Worm (Caenorhabditis elegans) whole organism, L3 larva: Measurements from ENCODE around the gene H06H21.37.
A peak's percentile ranks its signal among the peaks of the same experiment; 100 is the strongest.

Experiments
- R02D3.7 ChIP-seq: fragments of 150-350 bp; optimal IDR thresholded peaks from 2 replicates; lab custom pipeline; 2014; ENCODE audit warnings: missing biosample characterization, missing genetic modification characterization
- ZK546.5 ChIP-seq: sonication (generic microtip); optimal IDR thresholded peaks from 2 replicates; lab custom pipeline; 2017; ENCODE audit warnings: missing biosample characterization, missing genetic modification characterization
- ama-1 ChIP-seq: fragments of 150-350 bp; optimal IDR thresholded peaks from 2 replicates; lab custom pipeline; 2018
- ceh-16 ChIP-seq: sonication (generic microtip); optimal IDR thresholded peaks from 2 replicates; lab custom pipeline; 2017; ENCODE audit warnings: missing biosample characterization, missing genetic modification characterization
- ceh-28 ChIP-seq: fragments of 150-350 bp; optimal IDR thresholded peaks from 2 replicates; lab custom pipeline; 2014; ENCODE audit warnings: missing biosample characterization, missing genetic modification reagents, missing genetic modification characterization
- ceh-82 ChIP-seq: fragments of 150-350 bp; optimal IDR thresholded peaks from 2 replicates; lab custom pipeline; 2014; ENCODE audit warnings: missing biosample characterization, missing genetic modification characterization
- ceh-9 ChIP-seq: sonication (generic microtip); optimal IDR thresholded peaks from 2 replicates; lab custom pipeline; 2018; ENCODE audit warnings: missing biosample characterization, missing genetic modification characterization
- daf-12 ChIP-seq: fragments of 150-350 bp; optimal IDR thresholded peaks from 2 replicates; lab custom pipeline; 2014; ENCODE audit warnings: missing biosample characterization, missing genetic modification reagents, missing genetic modification characterization
- egl-27 ChIP-seq: sonication (generic microtip); optimal IDR thresholded peaks from 4 replicates; lab custom pipeline; 2017; ENCODE audit warnings: missing biosample characterization, missing genetic modification reagents, missing genetic modification characterization
- egl-5 ChIP-seq: fragments of 150-350 bp; optimal IDR thresholded peaks from 2 replicates; lab custom pipeline; 2017; ENCODE audit warnings: missing biosample characterization, missing genetic modification reagents, missing genetic modification characterization, inconsistent platforms
- elt-1 ChIP-seq: fragments of 150-350 bp; optimal IDR thresholded peaks from 2 replicates; lab custom pipeline; 2014; ENCODE audit warnings: missing biosample characterization, missing genetic modification characterization
- elt-2 ChIP-seq: sonication (generic microtip); optimal IDR thresholded peaks from 2 replicates; lab custom pipeline; 2016; ENCODE audit warnings: missing genetic modification reagents, mild to moderate bottlenecking, missing genetic modification characterization, missing compliant biosample characterization
- elt-3 ChIP-seq, 3 experiments: fragments of 150-350 bp in 1 of 3; sonication (generic microtip) in 2 of 3; optimal IDR thresholded peaks; 2 replicates in 2 of 3; 4 replicates in 1 of 3; lab custom pipeline; 2014 to 2017; ENCODE audit warnings: missing biosample characterization in 3 of 3, missing genetic modification characterization in 3 of 3
- eor-1 ChIP-seq, 2 experiments: fragments of 150-350 bp; optimal IDR thresholded peaks; 2 replicates each; lab custom pipeline; 2014 to 2018; ENCODE audit warnings: missing biosample characterization in 2 of 2, missing genetic modification characterization in 2 of 2
- fkh-2 ChIP-seq: fragments of 150-350 bp; optimal IDR thresholded peaks from 2 replicates; lab custom pipeline; 2014; ENCODE audit warnings: missing biosample characterization, missing genetic modification reagents, missing genetic modification characterization
- fos-1 ChIP-seq: fragments of 150-350 bp; optimal IDR thresholded peaks from 2 replicates; lab custom pipeline; 2014; ENCODE audit warnings: missing biosample characterization, missing genetic modification characterization
- hmg-11 ChIP-seq: sonication (generic microtip); optimal IDR thresholded peaks from 2 replicates; lab custom pipeline; 2016; ENCODE audit warnings: missing genetic modification characterization, missing compliant biosample characterization
- jun-1 ChIP-seq: fragments of 150-350 bp; optimal IDR thresholded peaks from 2 replicates; lab custom pipeline; 2014; ENCODE audit warnings: missing biosample characterization, missing genetic modification reagents, missing genetic modification characterization
- lin-15B ChIP-seq: fragments of 150-350 bp; optimal IDR thresholded peaks from 2 replicates; lab custom pipeline; 2014; ENCODE audit warnings: missing biosample characterization, missing genetic modification characterization
- lin-39 ChIP-seq: fragments of 150-350 bp; optimal IDR thresholded peaks from 2 replicates; lab custom pipeline; 2018; ENCODE audit warnings: missing biosample characterization, missing genetic modification reagents, missing genetic modification characterization
- lsy-12 ChIP-seq: sonication (generic microtip); optimal IDR thresholded peaks from 2 replicates; lab custom pipeline; 2016; ENCODE audit warnings: mild to moderate bottlenecking, missing genetic modification characterization, missing compliant biosample characterization
- nfya-1 ChIP-seq: sonication (generic microtip); optimal IDR thresholded peaks from 2 replicates; lab custom pipeline; 2017; ENCODE audit warnings: missing genetic modification characterization, mild to moderate bottlenecking, missing compliant biosample characterization, antibody characterized with exemption, moderate library complexity; ENCODE audit not compliant: insufficient read depth
- nhr-11 ChIP-seq: fragments of 150-350 bp; optimal IDR thresholded peaks from 2 replicates; lab custom pipeline; 2014; ENCODE audit warnings: missing biosample characterization, missing genetic modification characterization
- nhr-12 ChIP-seq: fragments of 150-350 bp; optimal IDR thresholded peaks from 2 replicates; lab custom pipeline; 2014; ENCODE audit warnings: missing biosample characterization, missing genetic modification characterization
- nhr-23 ChIP-seq: fragments of 150-350 bp; optimal IDR thresholded peaks from 2 replicates; lab custom pipeline; 2014; ENCODE audit warnings: missing biosample characterization, missing genetic modification reagents, missing genetic modification characterization
- nhr-237 ChIP-seq: fragments of 150-350 bp; optimal IDR thresholded peaks from 2 replicates; lab custom pipeline; 2014; ENCODE audit warnings: missing biosample characterization, missing genetic modification characterization
- nhr-25 ChIP-seq: sonication (generic microtip); optimal IDR thresholded peaks from 2 replicates; lab custom pipeline; 2017; ENCODE audit warnings: missing biosample characterization, missing genetic modification characterization
- nhr-28 ChIP-seq: fragments of 150-350 bp; optimal IDR thresholded peaks from 2 replicates; lab custom pipeline; 2014; ENCODE audit warnings: missing biosample characterization, missing genetic modification characterization
- nhr-43 ChIP-seq: sonication (generic microtip); optimal IDR thresholded peaks from 2 replicates; lab custom pipeline; 2016; ENCODE audit warnings: mild to moderate bottlenecking, missing genetic modification characterization, missing compliant biosample characterization; ENCODE audit not compliant: poor library complexity, severe bottlenecking
- nhr-67 ChIP-seq: fragments of 150-350 bp; optimal IDR thresholded peaks from 2 replicates; lab custom pipeline; 2014; ENCODE audit warnings: missing biosample characterization, missing genetic modification characterization
- nhr-77 ChIP-seq: fragments of 150-350 bp; optimal IDR thresholded peaks from 2 replicates; lab custom pipeline; 2014; ENCODE audit warnings: missing biosample characterization, missing genetic modification characterization
- pha-4 ChIP-seq: fragments of 150-350 bp; optimal IDR thresholded peaks from 2 replicates; lab custom pipeline; 2014; ENCODE audit warnings: missing biosample characterization, missing genetic modification reagents, missing genetic modification characterization
- pqm-1 ChIP-seq: fragments of 150-350 bp; optimal IDR thresholded peaks from 2 replicates; lab custom pipeline; 2017; ENCODE audit warnings: missing biosample characterization, missing genetic modification characterization, inconsistent platforms
- sea-2 ChIP-seq: fragments of 150-350 bp; sonication (generic microtip); optimal IDR thresholded peaks from 4 replicates; lab custom pipeline; 2014; ENCODE audit warnings: missing biosample characterization, missing genetic modification reagents, missing genetic modification characterization
- skn-1 ChIP-seq: fragments of 150-350 bp; optimal IDR thresholded peaks from 2 replicates; lab custom pipeline; 2014; ENCODE audit warnings: missing biosample characterization, missing genetic modification characterization
- snpc-4 ChIP-seq: fragments of 150-350 bp; optimal IDR thresholded peaks from 2 replicates; lab custom pipeline; 2014; ENCODE audit warnings: missing biosample characterization, missing genetic modification characterization
- tbx-2 ChIP-seq: sonication (generic microtip); optimal IDR thresholded peaks from 2 replicates; lab custom pipeline; 2016; ENCODE audit warnings: mild to moderate bottlenecking, missing genetic modification characterization, missing compliant biosample characterization
- ztf-11 ChIP-seq: fragments of 150-350 bp; optimal IDR thresholded peaks from 2 replicates; lab custom pipeline; 2014; ENCODE audit warnings: missing biosample characterization, missing genetic modification characterization

Gene H06H21.37

DNA sequence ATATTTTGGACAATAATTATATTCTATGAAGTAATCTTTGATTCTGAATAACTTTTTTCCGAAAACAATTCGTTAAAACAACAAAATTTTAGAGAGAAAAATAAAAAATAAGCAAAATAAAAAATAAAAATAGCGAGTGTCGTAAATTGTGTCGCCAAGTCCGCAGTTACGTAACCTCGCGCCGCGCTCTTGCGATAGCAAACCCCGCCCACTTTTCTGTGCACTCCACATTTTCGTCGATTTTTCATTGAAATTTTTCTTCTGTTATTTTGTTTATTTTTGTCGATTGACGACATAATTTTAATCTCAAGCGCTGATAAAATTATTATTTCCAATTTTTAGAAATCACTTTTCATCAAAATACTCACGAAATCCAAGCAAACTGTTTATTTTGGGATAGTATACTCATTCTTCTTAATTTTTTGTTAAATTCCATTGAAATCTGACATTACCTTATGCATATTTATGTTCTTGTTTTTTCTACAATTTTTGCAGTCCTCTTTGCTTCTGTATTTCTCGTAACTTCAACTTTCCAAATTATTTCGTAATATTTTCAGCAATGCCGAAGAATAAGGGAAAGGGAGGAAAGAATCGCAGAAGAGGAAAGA, 707 bp upstream of the H06H21.37 start, which contains the start of gene eif-1.A:
TSS of gene eif-1.A (plus strand) at position 558 of the 608 bp plus-strand sequence.
- TF ChIP-seq nhr-43 (tag; lab: Kevin White, UChicago) (peak; percentile 27), lin-39 (tag; lab: Kevin White, UChicago) (peak; percentile 72), nhr-23 (tag; lab: Kevin White, UChicago) (peak; percentile 63), R02D3.7 (tag; lab: Kevin White, UChicago) (peak; percentile 39), elt-2 (tag; lab: Kevin White, UChicago) (peak; percentile 11), ama-1 (lab: Kevin White, UChicago) (no peak), nfya-1 (peak; percentile 77), lin-15B (tag; lab: Kevin White, UChicago) (peak; percentile 74), snpc-4 (tag; lab: Kevin White, UChicago) (peak; percentile 79), ZK546.5 (tag; lab: Kevin White, UChicago) (no peak), ztf-11 (tag; lab: Kevin White, UChicago) (no peak), pqm-1 (tag; lab: Kevin White, UChicago) (peak; percentile 8), elt-1 (no peak), hmg-11 (tag; lab: Kevin White, UChicago) (peak; percentile 77), elt-3 (tag; optimal IDR thresholded peaks at IDR 0.05; lab: Kevin White, UChicago) (no peak)

DNA sequence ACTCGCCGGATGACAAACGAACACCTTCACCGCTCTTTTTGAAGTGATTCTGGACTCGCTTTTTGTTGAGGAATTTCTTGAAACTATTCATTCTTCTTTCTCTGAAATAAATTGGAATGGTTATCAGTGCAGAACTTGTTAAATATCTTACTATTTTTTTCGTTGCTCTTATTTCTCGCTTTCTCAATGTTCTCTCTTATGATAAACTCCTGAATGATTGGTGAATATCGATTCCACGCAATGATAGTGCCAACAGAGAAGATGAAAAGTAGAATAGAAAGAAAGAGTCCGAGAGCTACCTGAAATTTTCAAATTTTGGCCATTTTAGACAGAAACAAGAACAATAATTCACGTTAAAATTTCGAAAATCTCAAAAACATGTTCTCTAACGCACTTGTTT, 377 bp downstream of the H06H21.37 start, which contains the start of gene ubxn-6:
TSS of gene ubxn-6 (minus strand) at position 101 of the 400 bp plus-strand sequence.
- no peak for TF ChIP-seq nhr-77 (tag; lab: Kevin White, UChicago)
- TF ChIP-seq ceh-9 (tag; lab: Kevin White, UChicago): no peak
- no peak for TF ChIP-seq pha-4
- no peak for TF ChIP-seq nhr-23 (tag; lab: Kevin White, UChicago)
- TF ChIP-seq lin-15B (tag; lab: Kevin White, UChicago): no peak
- no peak for TF ChIP-seq daf-12 (tag; lab: Kevin White, UChicago)
- TF ChIP-seq ceh-16 (tag; lab: Kevin White, UChicago): no peak
- no peak for TF ChIP-seq fos-1 (tag; lab: Kevin White, UChicago)
- no peak for TF ChIP-seq R02D3.7 (tag; lab: Kevin White, UChicago)

DNA sequence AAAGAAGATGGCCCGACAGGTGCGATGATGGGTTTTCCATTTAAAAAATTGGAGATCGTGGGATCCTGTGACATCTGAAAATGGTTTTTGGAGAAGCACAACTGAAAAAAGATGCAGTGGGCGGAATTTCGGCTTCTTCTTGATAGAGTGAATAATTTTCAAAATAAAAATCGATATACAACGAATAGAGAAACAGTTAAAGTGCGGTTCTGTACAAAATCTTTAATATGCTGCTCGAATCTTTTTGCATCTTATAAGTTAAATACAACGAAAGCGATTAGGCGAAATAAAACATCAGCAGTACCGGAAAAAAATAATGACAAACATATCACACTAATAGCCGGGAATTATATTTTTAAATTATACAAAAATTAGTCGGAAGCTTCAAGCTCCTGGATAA, 2.6 kb downstream of the H06H21.37 start, which contains the start of gene H06H21.11:
TSS of gene H06H21.11 (minus strand) at position 101 of the 400 bp plus-strand sequence.
- TF ChIP-seq nhr-67 (tag; lab: Kevin White, UChicago): no peak
- TF ChIP-seq skn-1 (tag; lab: Kevin White, UChicago): no peak
- TF ChIP-seq elt-1: no peak

DNA sequence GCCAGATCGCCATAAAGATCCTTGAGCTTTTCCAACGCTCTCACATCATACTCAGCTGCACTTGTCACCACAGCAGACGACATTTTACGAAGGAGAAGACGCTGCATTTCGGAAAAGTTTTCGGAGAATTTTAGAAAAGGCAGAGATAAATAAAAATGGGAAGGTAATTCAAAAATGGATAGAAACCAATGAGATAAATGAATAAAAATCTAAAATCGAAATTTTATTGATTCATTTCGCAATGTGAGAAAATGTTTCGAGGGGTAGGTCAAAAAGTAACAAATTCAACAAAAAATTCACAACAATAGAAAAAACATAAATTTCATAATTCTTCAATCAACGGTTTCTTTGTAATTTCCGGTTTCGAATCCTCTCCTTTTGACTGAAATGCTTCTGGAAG, 3.3 kb downstream of the H06H21.37 start, which contains the start of gene dpf-5:
TSS of gene dpf-5 (minus strand) at position 101 of the 400 bp plus-strand sequence.
- no peak for TF ChIP-seq pha-4
- TF ChIP-seq sea-2 (GFP tag; lab: Kevin White, UChicago): no peak
- no peak for TF ChIP-seq lsy-12 (tag; lab: Kevin White, UChicago)
- no peak for TF ChIP-seq nhr-67 (tag; lab: Kevin White, UChicago)
- no peak for TF ChIP-seq nhr-23 (tag; lab: Kevin White, UChicago)
- no peak for TF ChIP-seq lin-39 (tag; lab: Kevin White, UChicago)
- TF ChIP-seq elt-1: no peak
- no peak for TF ChIP-seq elt-3 (tag; optimal IDR thresholded peaks at IDR 0.05; lab: Kevin White, UChicago)
- no peak for TF ChIP-seq egl-27 (tag; lab: Kevin White, UChicago)
- TF ChIP-seq, all 47 proteins: peak for 0

DNA sequence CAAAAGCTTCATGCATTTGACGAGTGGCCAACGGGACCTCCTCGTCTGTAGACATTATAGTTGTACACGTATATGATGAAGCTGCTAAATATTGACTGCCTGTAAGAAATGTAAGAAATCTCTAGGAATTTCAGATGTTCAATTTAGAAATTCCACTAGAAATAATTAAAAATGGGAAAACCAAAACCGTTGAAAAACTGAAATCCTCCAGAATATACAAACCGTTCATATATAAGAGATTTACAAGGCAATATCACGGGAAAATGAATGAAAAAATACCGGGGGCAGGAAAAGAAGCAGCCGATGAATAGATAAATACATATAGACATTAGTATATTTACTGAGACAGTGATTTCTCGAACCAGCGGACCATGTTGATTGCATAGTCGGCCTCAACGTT, 7.3 kb downstream of the H06H21.37 start, which contains the start of gene dpf-7:
TSS of gene dpf-7 (minus strand) at position 101 of the 400 bp plus-strand sequence.
- no peak for TF ChIP-seq nhr-43 (tag; lab: Kevin White, UChicago)
- TF ChIP-seq ceh-82: no peak
- TF ChIP-seq snpc-4 (tag; lab: Kevin White, UChicago): no peak
- TF ChIP-seq, all 47 proteins: peak for 0

DNA sequence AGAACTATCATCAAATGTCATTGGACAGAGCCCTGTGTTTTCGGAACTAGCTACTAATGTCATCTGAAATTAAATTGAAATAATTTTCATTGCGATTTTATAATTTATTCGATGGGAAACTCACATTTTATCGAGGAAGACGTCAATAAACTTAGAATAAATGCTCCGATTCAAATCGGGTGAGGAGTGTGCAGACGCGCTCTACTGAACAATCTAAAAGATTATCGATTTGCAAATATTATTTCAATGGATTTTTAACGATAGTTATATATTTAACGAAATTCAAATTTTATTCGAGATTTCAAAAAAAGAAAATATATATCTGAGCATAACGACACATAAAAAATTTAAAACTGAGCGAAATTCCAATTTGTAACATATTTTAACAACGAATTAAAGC, 10.7 kb downstream of the H06H21.37 start, which contains the start of gene eor-1:
TSS of gene eor-1 (minus strand) at position 65 of the 400 bp plus-strand sequence.
- TF ChIP-seq egl-5 (tag; lab: Kevin White, UChicago): no peak
- no peak for TF ChIP-seq fos-1 (tag; lab: Kevin White, UChicago)
- TF ChIP-seq lin-15B (tag; lab: Kevin White, UChicago): peak; percentile 57
- no peak for TF ChIP-seq daf-12 (tag; lab: Kevin White, UChicago)
- TF ChIP-seq jun-1 (tag; lab: Kevin White, UChicago): no peak
- no peak for TF ChIP-seq skn-1 (tag; lab: Kevin White, UChicago)
- TF ChIP-seq nhr-28 (tag; lab: Kevin White, UChicago): no peak
- no peak for TF ChIP-seq fkh-2 (tag; lab: Kevin White, UChicago)
- no peak for TF ChIP-seq lsy-12 (tag; lab: Kevin White, UChicago)
- TF ChIP-seq ZK546.5 (tag; lab: Kevin White, UChicago): no peak
- no peak for TF ChIP-seq snpc-4 (tag; lab: Kevin White, UChicago)
- no peak for TF ChIP-seq nhr-237
- TF ChIP-seq hmg-11 (tag; lab: Kevin White, UChicago): peak; percentile 32
- no peak for TF ChIP-seq eor-1 (tag; optimal IDR thresholded peaks at IDR 0.05; lab: Kevin White, UChicago)
- no peak for TF ChIP-seq elt-3 (tag; optimal IDR thresholded peaks at IDR 0.05; lab: Kevin White, UChicago)
- TF ChIP-seq egl-27 (tag; lab: Kevin White, UChicago): no peak
- no peak for TF ChIP-seq nhr-43 (tag; lab: Kevin White, UChicago)
- peak; percentile 19 for TF ChIP-seq nhr-25 (tag; lab: Kevin White, UChicago)
- peak; percentile 80 for TF ChIP-seq ceh-28 (tag; lab: Kevin White, UChicago)
- peak; percentile 6 for TF ChIP-seq nhr-23 (tag; lab: Kevin White, UChicago)
- no peak for TF ChIP-seq nhr-11 (tag; lab: Kevin White, UChicago)
- no peak for TF ChIP-seq lin-39 (tag; lab: Kevin White, UChicago)
- TF ChIP-seq tbx-2 (tag; lab: Kevin White, UChicago): no peak
- TF ChIP-seq elt-1: no peak
- no peak for TF ChIP-seq nhr-12
